Fruit fly (Drosophila melanogaster): ENCODE measurements around the gene Gp93.
A peak's percentile ranks its signal among the peaks of the same experiment; 100 is the strongest.

Gp93 gene

DNA sequence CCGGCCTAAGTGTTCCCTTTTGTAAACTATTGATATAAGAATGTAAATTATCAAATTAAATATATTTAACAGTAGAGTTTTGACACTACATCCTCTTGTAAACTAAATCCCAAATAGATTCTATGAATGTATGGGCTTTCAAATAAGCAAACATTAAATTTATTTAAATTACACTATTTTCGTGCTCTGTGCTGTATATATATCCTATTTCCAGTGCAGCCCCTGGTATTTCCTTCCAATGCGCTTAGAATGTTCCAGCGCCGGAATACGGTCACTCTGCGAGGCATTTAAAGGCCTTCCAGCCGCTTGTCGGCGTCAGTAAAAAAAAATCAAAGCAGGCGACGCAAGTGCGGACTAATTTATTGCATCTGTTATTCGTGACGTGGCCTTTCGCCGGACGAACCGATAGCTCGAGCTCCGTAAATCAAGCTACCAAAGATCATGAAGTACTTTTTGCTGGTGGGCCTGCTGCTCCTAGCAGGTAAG is at the start of gene Gp93:
Gp93 (plus strand) TSS at position 291 of the 486 bp plus-strand sequence.
- peak; percentile 56 for TF ChIP-seq EcR (GFP tag; optimal IDR thresholded peaks at IDR 0.05)
- TF ChIP-seq gl (tag; optimal IDR thresholded peaks at IDR 0.05): peak; percentile 18
- TF ChIP-seq rn (GFP tag; IDR thresholded peaks at IDR 0.05): no peak
- TF ChIP-seq CG9948 (tag; optimal IDR thresholded peaks at IDR 0.05): peak; percentile 42
- TF ChIP-seq CG10348 (GFP tag; IDR thresholded peaks at IDR 0.05): no peak
- peak; percentile 25 for TF ChIP-seq CG34367 (tag; optimal IDR thresholded peaks at IDR 0.05)
- TF ChIP-seq Ets98B (GFP tag; IDR thresholded peaks at IDR 0.05): peak; percentile 37
- no peak for TF ChIP-seq Pif1B (GFP tag; optimal IDR thresholded peaks at IDR 0.05)
- peak; percentile 82 for TF ChIP-seq CG4496 (GFP tag; IDR thresholded peaks at IDR 0.05)
- TF ChIP-seq CG12605 (GFP tag; IDR thresholded peaks at IDR 0.05): peak; percentile 40; the same call in 1 of the 2 replicates
- TF ChIP-seq CG13204 (GFP tag; optimal IDR thresholded peaks at IDR 0.05): peak; percentile 7
- peak; percentile 59 for TF ChIP-seq CG8159 (tag; optimal IDR thresholded peaks at IDR 0.05)
- TF ChIP-seq CG8301 (tag; optimal IDR thresholded peaks at IDR 0.05): peak; percentile 37
- TF ChIP-seq Snoo (tag; optimal IDR thresholded peaks at IDR 0.05): peak; percentile 64
- TF ChIP-seq Pif1A (GFP tag; optimal IDR thresholded peaks at IDR 0.05): no peak
- TF ChIP-seq D1 (tag; optimal IDR thresholded peaks at IDR 0.05): no peak
- no peak for TF ChIP-seq CG14655 (GFP tag; optimal IDR thresholded peaks at IDR 0.05)
- TF ChIP-seq CG32121 (GFP tag; IDR thresholded peaks at IDR 0.05): peak; percentile 54; the same call in 1 of the 2 replicates
- peak; percentile 67 for TF ChIP-seq CG15710 (tag; optimal IDR thresholded peaks at IDR 0.05)
- peak; percentile 33; the same call in 1 of the 3 replicates for TF ChIP-seq fd96Ca (GFP tag; IDR thresholded peaks at IDR 0.05)
- peak; percentile 45 for TF ChIP-seq CG17806 (tag; optimal IDR thresholded peaks at IDR 0.05)

DNA sequence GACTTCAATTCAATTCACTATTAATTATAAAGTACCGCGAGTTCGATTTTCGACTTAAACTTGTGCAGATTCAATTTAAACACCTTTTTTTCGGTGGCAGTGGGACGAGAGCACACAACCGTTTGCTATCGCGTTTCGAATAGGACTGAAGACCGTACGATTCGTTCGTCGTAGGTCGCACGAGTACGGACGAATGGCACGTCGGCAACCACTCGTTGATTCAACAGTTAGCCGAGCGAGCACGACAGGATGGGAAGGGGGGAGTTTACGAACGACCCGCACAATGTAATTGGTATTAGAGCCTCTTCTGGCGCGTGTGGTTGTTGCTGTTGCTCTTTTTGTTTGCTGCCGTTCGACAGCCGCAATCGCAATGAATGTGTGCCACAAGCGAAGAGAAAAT is 42.8 kb upstream of the Gp93 start, which contains the start of gene CG34353:
CG34353 (minus strand) TSS at position 149 of the 400 bp plus-strand sequence.
- TF ChIP-seq EcR (GFP tag; optimal IDR thresholded peaks at IDR 0.05) (no peak), CG13204 (GFP tag; optimal IDR thresholded peaks at IDR 0.05) (peak; percentile 12), Pif1A (GFP tag; optimal IDR thresholded peaks at IDR 0.05) (peak; percentile 43), D1 (tag; optimal IDR thresholded peaks at IDR 0.05) (no peak), CG12605 (GFP tag; IDR thresholded peaks at IDR 0.05) (0 out of 2 replicates have a peak, but pooled peaks have one; percentile 11), CG8159 (tag; optimal IDR thresholded peaks at IDR 0.05) (no peak)

dm6 chr3R:27912147-27912546 is 36.4 kb upstream of the Gp93 start, which contains the start of gene mil:
TSS of gene mil (plus strand) at chr3R:27912447.
- TF ChIP-seq CG9948 (tag; optimal IDR thresholded peaks at IDR 0.05) (no peak), Snoo (tag; optimal IDR thresholded peaks at IDR 0.05) (no peak), CG13204 (GFP tag; optimal IDR thresholded peaks at IDR 0.05) (no peak), CG15710 (tag; optimal IDR thresholded peaks at IDR 0.05) (no peak), CG8159 (tag; optimal IDR thresholded peaks at IDR 0.05) (no peak), rn (GFP tag; IDR thresholded peaks at IDR 0.05) (no peak), CG17806 (tag; optimal IDR thresholded peaks at IDR 0.05) (no peak)

- TF ChIP-seq CG4496 (GFP tag; IDR thresholded peaks at IDR 0.05): 0 out of 3 replicates have a peak, but pooled peaks have one; percentile 34
- TF ChIP-seq CG8159 (tag; optimal IDR thresholded peaks at IDR 0.05): peak; percentile 53
- TF ChIP-seq CG12605 (GFP tag; IDR thresholded peaks at IDR 0.05): no peak
- TF ChIP-seq CG13204 (GFP tag; optimal IDR thresholded peaks at IDR 0.05): no peak
- no peak for TF ChIP-seq CG10348 (GFP tag; IDR thresholded peaks at IDR 0.05)
- TF ChIP-seq CG17806 (tag; optimal IDR thresholded peaks at IDR 0.05): peak; percentile 12
- peak; percentile 4 for TF ChIP-seq CG9948 (tag; optimal IDR thresholded peaks at IDR 0.05)
- peak; percentile 55 for TF ChIP-seq CG15710 (tag; optimal IDR thresholded peaks at IDR 0.05)
- peak; percentile 44 for TF ChIP-seq Snoo (tag; optimal IDR thresholded peaks at IDR 0.05)
- TF ChIP-seq Pif1B (GFP tag; optimal IDR thresholded peaks at IDR 0.05): peak; percentile 43
Measured at dm6 chr3R:27916355-27917019, 32.0 kb upstream of the Gp93 start, which contains the start of the genes CG5003 and mRpS22. TSS of gene CG5003 (minus strand) at chr3R:27916516. TSS of gene mRpS22 (plus strand) at chr3R:27916908.

- TF ChIP-seq CG14655 (GFP tag; optimal IDR thresholded peaks at IDR 0.05) (no peak), gl (tag; optimal IDR thresholded peaks at IDR 0.05) (no peak), fd96Ca (GFP tag; IDR thresholded peaks at IDR 0.05) (no peak), CG13204 (GFP tag; optimal IDR thresholded peaks at IDR 0.05) (no peak), CG10348 (GFP tag; IDR thresholded peaks at IDR 0.05) (no peak), CG8159 (tag; optimal IDR thresholded peaks at IDR 0.05) (peak; percentile 46), CG17806 (tag; optimal IDR thresholded peaks at IDR 0.05) (no peak), CG15710 (tag; optimal IDR thresholded peaks at IDR 0.05) (no peak), Snoo (tag; optimal IDR thresholded peaks at IDR 0.05) (peak; percentile 39)
Measured at dm6 chr3R:27919385-27919789, 29.1 kb upstream of the Gp93 start, which contains the start of gene Boh1. TSS of gene Boh1 (minus strand) at chr3R:27919460.

DNA sequence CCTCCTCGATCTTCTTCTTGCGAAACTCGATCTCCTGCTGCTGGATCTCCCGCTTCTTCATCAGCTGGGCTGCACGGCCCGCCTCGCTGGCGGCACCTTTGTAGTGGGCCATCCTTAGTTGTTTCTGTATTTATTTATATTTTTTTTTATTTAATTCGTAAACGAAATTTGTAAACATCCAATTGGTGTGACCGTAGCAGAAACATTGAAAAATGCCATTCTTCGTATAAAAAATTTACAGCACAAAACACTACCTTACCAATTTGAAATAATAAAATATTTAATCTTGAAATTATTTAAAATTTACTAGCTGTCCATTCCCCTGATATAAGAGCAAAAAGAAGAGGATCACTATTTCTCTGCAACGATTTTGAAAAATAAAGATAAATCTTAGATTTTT is 27.6 kb upstream of the Gp93 start, which contains the start of gene CG12259:
CG12259 (minus strand) TSS at position 207 of the 400 bp plus-strand sequence.
- no peak for TF ChIP-seq Snoo (tag; optimal IDR thresholded peaks at IDR 0.05)
- no peak for TF ChIP-seq CG14655 (GFP tag; optimal IDR thresholded peaks at IDR 0.05)
- TF ChIP-seq gl (tag; optimal IDR thresholded peaks at IDR 0.05): no peak
- no peak for TF ChIP-seq Pif1A (GFP tag; optimal IDR thresholded peaks at IDR 0.05)
- no peak for TF ChIP-seq D1 (tag; optimal IDR thresholded peaks at IDR 0.05)
- TF ChIP-seq Pif1B (GFP tag; optimal IDR thresholded peaks at IDR 0.05): no peak
- no peak for TF ChIP-seq CG17806 (tag; optimal IDR thresholded peaks at IDR 0.05)
- TF ChIP-seq CG13204 (GFP tag; optimal IDR thresholded peaks at IDR 0.05): no peak
- no peak for TF ChIP-seq CG9948 (tag; optimal IDR thresholded peaks at IDR 0.05)
- no peak for TF ChIP-seq fd96Ca (GFP tag; IDR thresholded peaks at IDR 0.05)
- TF ChIP-seq Ets98B (GFP tag; IDR thresholded peaks at IDR 0.05): no peak
- no peak for TF ChIP-seq CG8301 (tag; optimal IDR thresholded peaks at IDR 0.05)
- no peak for TF ChIP-seq EcR (GFP tag; optimal IDR thresholded peaks at IDR 0.05)
- TF ChIP-seq CG34367 (tag; optimal IDR thresholded peaks at IDR 0.05): no peak
- TF ChIP-seq CG32121 (GFP tag; IDR thresholded peaks at IDR 0.05): no peak
- no peak for TF ChIP-seq CG4496 (GFP tag; IDR thresholded peaks at IDR 0.05)
- no peak for TF ChIP-seq rn (GFP tag; IDR thresholded peaks at IDR 0.05)

All from whole organism, pupa.